Worm (Caenorhabditis elegans): ENCODE results near the gene K01G5.8.
A peak's percentile ranks its signal among the peaks of the same experiment; 100 is the strongest.
"Not testable (repeated sequence)": the region's sequence is repeated elsewhere in the genome, so short reads cannot be mapped to it uniquely, and the experiment has no call there.

Gene K01G5.8

DNA sequence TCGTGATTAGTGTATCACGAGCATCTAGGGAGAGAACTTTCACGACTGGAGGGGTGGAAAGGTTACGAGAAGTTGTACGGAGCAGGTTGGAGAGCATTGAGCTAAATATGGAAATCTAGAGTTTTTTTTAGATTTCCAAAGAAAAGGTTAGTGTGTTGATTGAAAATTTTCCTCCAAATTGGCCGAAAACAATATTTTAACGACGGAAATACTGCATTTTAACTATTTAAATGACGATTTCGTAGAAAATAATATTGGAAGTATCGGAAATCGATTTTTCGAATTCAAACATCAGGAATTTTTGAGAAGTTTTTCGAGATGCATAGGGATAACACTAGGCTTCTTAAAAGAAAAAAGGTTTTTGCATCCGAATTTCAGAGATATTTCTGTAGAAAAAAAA lies 17.9 kb upstream of the K01G5.8 start, which contains the start of gene K01G5.10:
K01G5.10 (minus strand) TSS at position 101 of the 400 bp plus-strand sequence.
- no peak for TF ChIP-seq zag-1 (tag; optimal IDR thresholded peaks at IDR 0.05)
- no peak for TF ChIP-seq lin-39 (tag; optimal IDR thresholded peaks at IDR 0.05)
- TF ChIP-seq nhr-25 (tag; optimal IDR thresholded peaks at IDR 0.05), result no peak
- no peak for TF ChIP-seq alr-1 (tag; optimal IDR thresholded peaks at IDR 0.05)
- no peak for TF ChIP-seq skn-1 (tag; optimal IDR thresholded peaks at IDR 0.05)
- TF ChIP-seq F13H6.1 (tag; optimal IDR thresholded peaks at IDR 0.05), result no peak
- no peak for TF ChIP-seq nhr-237 (tag; optimal IDR thresholded peaks at IDR 0.05)
- TF ChIP-seq sma-3 (GFP tag; optimal IDR thresholded peaks at IDR 0.05), result no peak

ce11 chrIII:10757540-10757939 lies 17.0 kb upstream of the K01G5.8 start, which contains the start of gene rnf-113:
TSS of gene rnf-113 (minus strand) at chrIII:10757640.
- TF ChIP-seq gmeb-1 (tag; optimal IDR thresholded peaks at IDR 0.05) (no peak), sma-9 (GFP tag; optimal IDR thresholded peaks at IDR 0.05) (no peak), sma-9 (tag; optimal IDR thresholded peaks at IDR 0.05) (no peak), nhr-237 (tag; optimal IDR thresholded peaks at IDR 0.05) (no peak), ZK546.5 (tag; optimal IDR thresholded peaks at IDR 0.05) (no peak), unc-55 (GFP tag; optimal IDR thresholded peaks at IDR 0.05) (no peak), lin-11 (tag; optimal IDR thresholded peaks at IDR 0.05) (no peak), nhr-12 (tag; optimal IDR thresholded peaks at IDR 0.05) (no peak)

ce11 chrIII:10755480-10756066 lies 15.0 kb upstream of the K01G5.8 start, which contains the start of gene hpl-2:
TSS of gene hpl-2 (minus strand) at chrIII:10755530.
- TF ChIP-seq nhr-237 (tag; optimal IDR thresholded peaks at IDR 0.05) (no peak), Y55F3AM.14 (GFP tag; optimal IDR thresholded peaks at IDR 0.05) (no peak), nhr-12 (tag; optimal IDR thresholded peaks at IDR 0.05) (no peak), ama-1 (optimal IDR thresholded peaks at IDR 0.05) (no peak)

DNA sequence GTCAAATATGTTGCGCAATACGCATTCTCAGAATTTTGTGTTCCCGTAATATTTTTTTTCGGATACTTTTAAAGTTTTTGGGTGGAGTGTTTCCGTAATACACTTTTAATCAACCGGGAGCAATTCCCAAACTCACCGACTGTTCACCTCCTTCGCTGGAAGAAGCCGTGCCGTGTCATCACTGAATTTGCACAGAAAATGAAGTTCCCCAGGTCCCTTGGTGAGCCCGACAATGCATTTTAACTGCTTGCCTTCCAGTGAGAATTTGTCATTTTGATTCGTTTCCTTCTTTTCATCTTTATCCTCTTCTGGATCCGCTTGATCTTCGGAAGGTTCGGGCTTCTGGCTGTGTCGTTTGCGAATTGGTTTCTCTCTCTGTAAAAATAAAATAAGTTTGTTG lies 13.8 kb upstream of the K01G5.8 start:
- TF ChIP-seq blmp-1 (tag; optimal IDR thresholded peaks at IDR 0.05; ENCODE audit: insufficient read depth), result no peak
- TF ChIP-seq ama-1 (optimal IDR thresholded peaks at IDR 0.05), result no peak
- TF ChIP-seq gmeb-1 (tag; optimal IDR thresholded peaks at IDR 0.05), result peak; percentile 66
- no peak for TF ChIP-seq zag-1 (tag; optimal IDR thresholded peaks at IDR 0.05)

DNA sequence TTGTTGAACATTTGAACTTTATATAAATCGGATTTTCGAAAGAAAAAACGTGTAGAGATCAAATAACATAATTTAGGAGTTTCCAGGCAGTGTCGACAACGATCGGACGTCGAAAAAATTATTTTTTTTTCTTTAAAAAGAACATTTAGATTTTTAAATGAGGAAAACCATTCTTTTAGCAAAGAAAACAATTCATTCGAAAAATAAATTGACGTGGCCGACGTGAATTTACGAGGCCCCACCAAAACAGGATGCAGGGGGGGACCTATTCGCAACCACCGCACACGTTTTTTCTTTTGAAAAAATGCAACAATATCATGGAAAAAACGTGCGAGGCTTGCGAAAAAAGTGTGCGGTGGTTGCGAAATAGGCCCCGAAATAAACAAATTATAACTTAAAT lies 9.5 kb upstream of the K01G5.8 start, which contains the start of gene enu-3.6:
enu-3.6 (plus strand) TSS at position 392 of the 400 bp plus-strand sequence.
- not testable (repeated sequence) for TF ChIP-seq nhr-21, nhr-11, nhr-129 (tag; optimal IDR thresholded peaks at IDR 0.05)

ce11 chrIII:10747620-10748479 lies 7.3 kb upstream of the K01G5.8 start, which contains the start of the genes ran-1 and dkc-1:
TSS of gene ran-1 (minus strand) at chrIII:10747728.
TSS of gene dkc-1 (plus strand) at chrIII:10748429.
- no peak for TF ChIP-seq Y55F3AM.14 (GFP tag; optimal IDR thresholded peaks at IDR 0.05)
- TF ChIP-seq nhr-77 (tag; optimal IDR thresholded peaks at IDR 0.05), result no peak
- TF ChIP-seq F13H6.1 (tag; optimal IDR thresholded peaks at IDR 0.05), result peak; percentile 43
- TF ChIP-seq egl-27 (tag; optimal IDR thresholded peaks at IDR 0.05), result no peak
- TF ChIP-seq zag-1 (tag; optimal IDR thresholded peaks at IDR 0.05), result no peak
- TF ChIP-seq nhr-21 (tag; optimal IDR thresholded peaks at IDR 0.05), result peak; percentile 48
- TF ChIP-seq ztf-1 (GFP tag; conservative IDR thresholded peaks at IDR 0.05), result no peak
- TF ChIP-seq alr-1 (tag; optimal IDR thresholded peaks at IDR 0.05), result no peak
- peak; percentile 44 for TF ChIP-seq lin-11 (tag; optimal IDR thresholded peaks at IDR 0.05)
- no peak for TF ChIP-seq skn-1 (tag; optimal IDR thresholded peaks at IDR 0.05)
- no peak for TF ChIP-seq aly-2 (tag; optimal IDR thresholded peaks at IDR 0.05)
- no peak for TF ChIP-seq mbf-1 (tag; optimal IDR thresholded peaks at IDR 0.05)
- no peak for TF ChIP-seq snpc-4 (tag; optimal IDR thresholded peaks at IDR 0.05)
- peak; percentile 90 for TF ChIP-seq unc-55 (GFP tag; optimal IDR thresholded peaks at IDR 0.05)
- TF ChIP-seq mdl-1 (tag; optimal IDR thresholded peaks at IDR 0.05), result peak in 1 of 2 experiments; percentile 20
- no peak for TF ChIP-seq unc-62 (GFP tag; optimal IDR thresholded peaks at IDR 0.05)
- no peak for TF ChIP-seq nhr-11 (tag; optimal IDR thresholded peaks at IDR 0.05)
- TF ChIP-seq C34F6.9 (tag; optimal IDR thresholded peaks at IDR 0.05), result peak; percentile 90
- TF ChIP-seq nhr-237 (tag; optimal IDR thresholded peaks at IDR 0.05), result no peak
- TF ChIP-seq ceh-16 (tag; optimal IDR thresholded peaks at IDR 0.05), result peak; percentile 5
- no peak for TF ChIP-seq ama-1 (optimal IDR thresholded peaks at IDR 0.05)
- no peak for TF ChIP-seq sma-9 (GFP tag; optimal IDR thresholded peaks at IDR 0.05)
- no peak for TF ChIP-seq sma-9 (tag; optimal IDR thresholded peaks at IDR 0.05)
- TF ChIP-seq nhr-25 (tag; optimal IDR thresholded peaks at IDR 0.05), result peak; percentile 77
- no peak for TF ChIP-seq R02D3.7 (tag; optimal IDR thresholded peaks at IDR 0.05)
- no peak for TF ChIP-seq nhr-6 (tag; optimal IDR thresholded peaks at IDR 0.05)
- TF ChIP-seq fos-1 (tag; optimal IDR thresholded peaks at IDR 0.05), result peak; percentile 58
- TF ChIP-seq nhr-23 (tag; optimal IDR thresholded peaks at IDR 0.05), result no peak
- TF ChIP-seq sem-4 (tag; optimal IDR thresholded peaks at IDR 0.05), result peak; percentile 29
- no peak for TF ChIP-seq nhr-12 (tag; optimal IDR thresholded peaks at IDR 0.05)
- TF ChIP-seq lsy-2 (tag; optimal IDR thresholded peaks at IDR 0.05), result peak; percentile 50 to 86
- peak; percentile 78 for TF ChIP-seq crh-2 (tag; optimal IDR thresholded peaks at IDR 0.05)
